Worm (Caenorhabditis elegans) whole organism, early embryonic: Measurements from ENCODE around the gene oac-3.

Source experiments
- B0310.2 ChIP-seq: sonication (generic microtip); optimal IDR thresholded peaks from 2 replicates; lab custom pipeline; 2016; ENCODE audit warnings: mild to moderate bottlenecking, missing genetic modification characterization, missing compliant biosample characterization
- ama-1 ChIP-seq: fragments of 150-350 bp; optimal IDR thresholded peaks from 2 replicates; lab custom pipeline; 2014
- ceh-36 ChIP-seq: sonication (generic microtip); optimal IDR thresholded peaks from 2 replicates; lab custom pipeline; 2016; ENCODE audit warnings: missing genetic modification characterization, inconsistent platforms, missing compliant biosample characterization
- hmg-4 ChIP-seq: fragments of 200-800 bp; sonication (Bioruptor generic); optimal IDR thresholded peaks from 2 replicates; lab custom pipeline; 2018; ENCODE audit warnings: mild to moderate bottlenecking, missing genetic modification characterization, missing compliant biosample characterization
- pes-1 ChIP-seq: fragments of 200-800 bp; sonication (Bioruptor generic); IDR thresholded peaks from 2 replicates; pipeline ENCODE4 v1.3.6; 2022; ENCODE audit warnings: missing genetic modification reagents, missing genetic modification characterization, missing compliant biosample characterization

- TF ChIP-seq ceh-36 (tag; lab: Kevin White, UChicago) (no peak), B0310.2 (tag; lab: Kevin White, UChicago) (no peak), ama-1 (lab: Kevin White, UChicago) (no peak), hmg-4 (GFP tag; lab: Kevin White, UChicago) (no peak), pes-1 (GFP tag; lab: Robert Waterston, UW) (no peak)
Measured at ce11 chrV:13931225-13931624, 31.9 kb downstream of the oac-3 start, which contains the start of gene C06B3.16.
